Worm (Caenorhabditis elegans) whole organism, L4 larva: Measurements from ENCODE around the gene F35D11.4.

Experiments used
- ZK546.5 ChIP-seq, 2 experiments: sonication (generic microtip); optimal IDR thresholded peaks; 2 replicates each; lab custom pipeline; 2017; ENCODE audit warnings: missing biosample characterization in 2 of 2, missing genetic modification characterization in 2 of 2
- ama-1 ChIP-seq: fragments of 150-350 bp; optimal IDR thresholded peaks from 2 replicates; lab custom pipeline; 2014; ENCODE audit warnings: inconsistent platforms, mixed read lengths
- cey-2 ChIP-seq: sonication (generic microtip); optimal IDR thresholded peaks from 3 replicates; lab custom pipeline; 2017; ENCODE audit warnings: missing genetic modification characterization, mild to moderate bottlenecking, missing compliant biosample characterization, antibody characterized with exemption, borderline replicate concordance; ENCODE audit not compliant: insufficient read depth
- dmd-6 ChIP-seq: fragments of 200-800 bp; sonication (Bioruptor generic); IDR thresholded peaks from 2 replicates; pipeline ENCODE4 v1.3.6; 2022; ENCODE audit warnings: missing genetic modification reagents, missing genetic modification characterization, missing compliant biosample characterization
- dpl-1 ChIP-seq: fragments of 150-350 bp; optimal IDR thresholded peaks from 2 replicates; lab custom pipeline; 2014; ENCODE audit warnings: missing biosample characterization, missing genetic modification reagents, missing genetic modification characterization
- lin-15B ChIP-seq: fragments of 150-350 bp; sonication (generic microtip); optimal IDR thresholded peaks from 3 replicates; lab custom pipeline; 2014; ENCODE audit warnings: missing biosample characterization, missing genetic modification characterization
- lin-39 ChIP-seq: fragments of 150-350 bp; optimal IDR thresholded peaks from 2 replicates; lab custom pipeline; 2014; ENCODE audit warnings: missing biosample characterization, missing genetic modification reagents, missing genetic modification characterization
- mdl-1 ChIP-seq, 2 experiments: fragments of 150-350 bp in 1 of 2; sonication (generic microtip) in 1 of 2; optimal IDR thresholded peaks; 2 replicates each; lab custom pipeline; 2014 to 2017; ENCODE audit warnings: missing biosample characterization in 2 of 2, missing genetic modification characterization in 2 of 2
- nhr-237 ChIP-seq: sonication (generic microtip); optimal IDR thresholded peaks from 2 replicates; lab custom pipeline; 2017; ENCODE audit warnings: missing biosample characterization, missing genetic modification characterization
- pha-4 ChIP-seq, 2 experiments: fragments of 150-350 bp in 1 of 2; fragments of 200-800 bp in 1 of 2; sonication (Bioruptor generic) in 1 of 2; IDR thresholded peaks in 1 of 2; optimal IDR thresholded peaks in 1 of 2; 2 replicates each; pipeline versions ENCODE4 v1.3.6 to Lab custom; 2014 to 2022; ENCODE audit warnings: missing genetic modification characterization in 2 of 2, missing genetic modification reagents in 2 of 2, missing biosample characterization in 1 of 2, missing compliant biosample characterization in 1 of 2
- pqm-1 ChIP-seq: sonication (generic microtip); optimal IDR thresholded peaks from 2 replicates; lab custom pipeline; 2017; ENCODE audit warnings: missing biosample characterization, missing genetic modification characterization

- TF ChIP-seq ZK546.5 (tag; optimal IDR thresholded peaks at IDR 0.05; lab: Kevin White, UChicago) = no peak
- TF ChIP-seq lin-39 (tag; lab: Kevin White, UChicago) = no peak
- no peak for TF ChIP-seq dmd-6 (GFP tag; lab: Robert Waterston, UW)
- no peak for TF ChIP-seq lin-15B (tag; lab: Kevin White, UChicago)
- TF ChIP-seq cey-2 (tag; lab: Kevin White, UChicago) = no peak
- no peak for TF ChIP-seq mdl-1 (tag; optimal IDR thresholded peaks at IDR 0.05; lab: Kevin White, UChicago)
- TF ChIP-seq dpl-1 (GFP tag; lab: Kevin White, UChicago) = no peak
- no peak for TF ChIP-seq pha-4 (GFP tag; IDR thresholded peaks at IDR 0.05; lab: Robert Waterston, UW)
- no peak for TF ChIP-seq pha-4 (tag; optimal IDR thresholded peaks at IDR 0.05; lab: Kevin White, UChicago)
- no peak for TF ChIP-seq ama-1 (lab: Kevin White, UChicago)
- TF ChIP-seq nhr-237 (tag; lab: Kevin White, UChicago) = no peak
- TF ChIP-seq pqm-1 (tag; lab: Kevin White, UChicago) = no peak
Measured at ce11 chrII:4575579-4575978, 27.6 kb upstream of the F35D11.4 start.
